Fruit fly (Drosophila melanogaster) whole organism, embryonic: ENCODE results near the gene CG6966.

ENCODE experiments used
- Atf6 ChIP-seq: fragments of 200-800 bp; sonication (Bioruptor generic); IDR thresholded peaks from 2 replicates; pipeline ENCODE4 v1.3.6; 2022; ENCODE audit warnings: missing biosample characterization, missing genetic modification characterization
- CG10654 ChIP-seq: fragments of 200-800 bp; sonication (Bioruptor generic); optimal IDR thresholded peaks from 2 replicates; lab custom pipeline; 2016; ENCODE audit warnings: missing biosample characterization, missing genetic modification characterization
- CG10979 ChIP-seq: fragments of 200-800 bp; sonication (Bioruptor generic); optimal IDR thresholded peaks from 2 replicates; lab custom pipeline; 2018; ENCODE audit warnings: missing biosample characterization, mild to moderate bottlenecking, missing genetic modification characterization, moderate library complexity
- CG11723 ChIP-seq: fragments of 200-800 bp; sonication (Bioruptor generic); optimal IDR thresholded peaks from 2 replicates; lab custom pipeline; 2017; ENCODE audit warnings: missing biosample characterization, mild to moderate bottlenecking, missing genetic modification characterization
- CG1233 ChIP-seq: fragments of 200-800 bp; sonication (Bioruptor generic); optimal IDR thresholded peaks from 4 replicates; lab custom pipeline; 2018; ENCODE audit warnings: missing biosample characterization, mild to moderate bottlenecking, missing genetic modification characterization
- CG13123 ChIP-seq: fragments of 200-800 bp; sonication (Bioruptor generic); optimal IDR thresholded peaks from 2 replicates; lab custom pipeline; 2016; ENCODE audit warnings: missing biosample characterization, missing genetic modification characterization
- CG13424 ChIP-seq: fragments of 200-800 bp; sonication (Bioruptor generic); optimal IDR thresholded peaks from 2 replicates; lab custom pipeline; 2019; ENCODE audit warnings: missing biosample characterization, mild to moderate bottlenecking, missing genetic modification characterization, moderate library complexity
- CG1603 ChIP-seq: fragments of 200-800 bp; sonication (Bioruptor generic); optimal IDR thresholded peaks from 2 replicates; lab custom pipeline; 2019; ENCODE audit warnings: missing biosample characterization, mild to moderate bottlenecking, missing genetic modification characterization, moderate library complexity
- CG17359 ChIP-seq: fragments of 200-800 bp; sonication (Bioruptor generic); optimal IDR thresholded peaks from 3 replicates; lab custom pipeline; 2018; ENCODE audit warnings: missing biosample characterization, mild to moderate bottlenecking, missing genetic modification characterization, moderate library complexity
- CG17385 ChIP-seq: fragments of 200-800 bp; sonication (Bioruptor generic); optimal IDR thresholded peaks from 3 replicates; lab custom pipeline; 2018; ENCODE audit warnings: missing biosample characterization, mild to moderate bottlenecking, missing genetic modification characterization
- CG18262 ChIP-seq: fragments of 200-800 bp; optimal IDR thresholded peaks from 3 replicates; lab custom pipeline; 2019; ENCODE audit warnings: missing biosample characterization, mild to moderate bottlenecking, missing genetic modification characterization, moderate library complexity
- CG18764 ChIP-seq: fragments of 200-800 bp; sonication (Bioruptor generic); optimal IDR thresholded peaks from 3 replicates; lab custom pipeline; 2016; ENCODE audit warnings: missing biosample characterization, missing genetic modification characterization
- CG2712 ChIP-seq: fragments of 200-800 bp; optimal IDR thresholded peaks from 3 replicates; lab custom pipeline; 2019; ENCODE audit warnings: missing biosample characterization, mild to moderate bottlenecking, missing genetic modification characterization, moderate library complexity
- CG31441 ChIP-seq: fragments of 200-800 bp; sonication (Bioruptor generic); IDR thresholded peaks from 2 replicates; pipeline ENCODE4 v1.3.6; 2022; ENCODE audit warnings: missing biosample characterization, missing genetic modification characterization
- CG32767 ChIP-seq: fragments of 200-800 bp; sonication (Bioruptor generic); IDR thresholded peaks from 2 replicates; pipeline ENCODE4 v1.3.6; 2022; ENCODE audit warnings: missing biosample characterization, missing genetic modification characterization
- CG4328 ChIP-seq: fragments of 200-800 bp; sonication (Bioruptor generic); optimal IDR thresholded peaks from 3 replicates; lab custom pipeline; 2017; ENCODE audit warnings: missing biosample characterization, missing genetic modification reagents, missing genetic modification characterization
- CG4424 ChIP-seq: fragments of 200-800 bp; sonication (Bioruptor generic); optimal IDR thresholded peaks from 3 replicates; lab custom pipeline; 2016; ENCODE audit warnings: missing biosample characterization, missing genetic modification characterization
- CG4617 ChIP-seq: fragments of 200-800 bp; sonication (Bioruptor generic); optimal IDR thresholded peaks from 3 replicates; lab custom pipeline; 2016; ENCODE audit warnings: missing biosample characterization, missing genetic modification characterization, borderline replicate concordance
- CG6654 ChIP-seq: fragments of 200-800 bp; sonication (Bioruptor generic); optimal IDR thresholded peaks from 2 replicates; lab custom pipeline; 2017; ENCODE audit warnings: missing biosample characterization, mild to moderate bottlenecking, missing genetic modification characterization
- CG7556 ChIP-seq: fragments of 200-800 bp; sonication (Bioruptor generic); optimal IDR thresholded peaks from 2 replicates; lab custom pipeline; 2017; ENCODE audit warnings: missing biosample characterization, mild to moderate bottlenecking, missing genetic modification characterization
- CG8359 ChIP-seq: fragments of 200-800 bp; sonication (Bioruptor generic); optimal IDR thresholded peaks from 2 replicates; lab custom pipeline; 2017; ENCODE audit warnings: missing biosample characterization, mild to moderate bottlenecking, missing genetic modification characterization, borderline replicate concordance
- Camta ChIP-seq: fragments of 200-800 bp; sonication (Bioruptor generic); optimal IDR thresholded peaks from 2 replicates; lab custom pipeline; 2016; ENCODE audit warnings: missing biosample characterization, missing genetic modification characterization
- D19A ChIP-seq: fragments of 200-800 bp; optimal IDR thresholded peaks from 3 replicates; lab custom pipeline; 2019; ENCODE audit warnings: missing biosample characterization, mild to moderate bottlenecking, missing genetic modification characterization, moderate library complexity
- D19B ChIP-seq: fragments of 200-800 bp; sonication (Bioruptor generic); optimal IDR thresholded peaks from 2 replicates; lab custom pipeline; 2017; ENCODE audit warnings: missing biosample characterization, mild to moderate bottlenecking, missing genetic modification characterization
- Dref ChIP-seq: fragments of 200-800 bp; sonication (Bioruptor generic); IDR thresholded peaks from 2 replicates; pipeline ENCODE4 v1.3.6; 2022; ENCODE audit warnings: missing biosample characterization, missing genetic modification characterization
- HLHmδ ChIP-seq: fragments of 200-800 bp; sonication (Bioruptor generic); optimal IDR thresholded peaks from 2 replicates; lab custom pipeline; 2018; ENCODE audit warnings: missing biosample characterization, mild to moderate bottlenecking, missing genetic modification characterization, moderate library complexity
- Hr51 ChIP-seq, 2 experiments: fragments of 200-800 bp; sonication (Bioruptor generic); optimal IDR thresholded peaks; 2 replicates in 1 of 2; 3 replicates in 1 of 2; lab custom pipeline; 2016 to 2018; ENCODE audit warnings: missing biosample characterization in 2 of 2, missing genetic modification characterization in 2 of 2, mild to moderate bottlenecking in 1 of 2, moderate library complexity in 1 of 2
- Lpt ChIP-seq: fragments of >200 bp; optimal IDR thresholded peaks from 2 replicates; lab custom pipeline; 2018; ENCODE audit warnings: missing biosample characterization, missing genetic modification characterization
- Neu2 ChIP-seq: fragments of 200-800 bp; sonication (Bioruptor generic); optimal IDR thresholded peaks from 3 replicates; lab custom pipeline; 2016; ENCODE audit warnings: missing biosample characterization, missing genetic modification characterization, borderline replicate concordance
- Oli ChIP-seq: fragments of 200-800 bp; sonication (Bioruptor generic); optimal IDR thresholded peaks from 2 replicates; lab custom pipeline; 2018; ENCODE audit warnings: missing biosample characterization, mild to moderate bottlenecking, missing genetic modification characterization, moderate library complexity
- PHDP ChIP-seq: fragments of 200-800 bp; sonication (Bioruptor generic); optimal IDR thresholded peaks from 3 replicates; lab custom pipeline; 2018; ENCODE audit warnings: missing biosample characterization, mild to moderate bottlenecking, missing genetic modification characterization, moderate library complexity
- Six4 ChIP-seq: fragments of 200-800 bp; sonication (Bioruptor generic); optimal IDR thresholded peaks from 2 replicates; lab custom pipeline; 2016; ENCODE audit warnings: missing biosample characterization, missing genetic modification characterization
- Sox102F ChIP-seq: fragments of 200-800 bp; sonication (Bioruptor generic); optimal IDR thresholded peaks from 2 replicates; lab custom pipeline; 2018; ENCODE audit warnings: missing biosample characterization, mild to moderate bottlenecking, missing genetic modification characterization, moderate library complexity
- Xbp1 ChIP-seq: fragments of 200-800 bp; sonication (Bioruptor generic); optimal IDR thresholded peaks from 3 replicates; lab custom pipeline; 2016; ENCODE audit warnings: missing biosample characterization, mild to moderate bottlenecking, missing genetic modification characterization
- YL-1 ChIP-seq: fragments of 200-800 bp; sonication (Bioruptor generic); optimal IDR thresholded peaks from 3 replicates; lab custom pipeline; 2017; ENCODE audit warnings: missing biosample characterization, mild to moderate bottlenecking, missing genetic modification characterization
- bcd ChIP-seq: fragments of 200-800 bp; sonication (Bioruptor generic); optimal IDR thresholded peaks from 2 replicates; lab custom pipeline; 2017; ENCODE audit warnings: missing biosample characterization, mild to moderate bottlenecking, missing genetic modification characterization
- bowl ChIP-seq: fragments of 200-800 bp; sonication (Bioruptor generic); IDR thresholded peaks from 2 replicates; pipeline ENCODE4 v1.3.6; 2022; ENCODE audit warnings: missing biosample characterization, missing genetic modification characterization
- btn ChIP-seq: fragments of 200-800 bp; sonication (Bioruptor generic); optimal IDR thresholded peaks from 2 replicates; lab custom pipeline; 2016; ENCODE audit warnings: missing biosample characterization, missing genetic modification characterization
- croc ChIP-seq: fragments of 200-800 bp; sonication (Bioruptor generic); conservative IDR thresholded peaks from 3 replicates; pipeline ENCODE4 v1.3.6; 2022; ENCODE audit warnings: missing biosample characterization, missing genetic modification characterization
- dpn ChIP-seq, 2 experiments: fragments of 200-800 bp; sonication (Bioruptor generic); optimal IDR thresholded peaks; 3 replicates each; lab custom pipeline; 2016; ENCODE audit warnings: missing biosample characterization in 2 of 2, missing genetic modification characterization in 2 of 2
- exex ChIP-seq: fragments of 200-800 bp; sonication (Bioruptor generic); optimal IDR thresholded peaks from 4 replicates; lab custom pipeline; 2018; ENCODE audit warnings: missing biosample characterization, mild to moderate bottlenecking, missing genetic modification characterization, moderate library complexity
- ham ChIP-seq: fragments of 200-800 bp; sonication (Bioruptor generic); IDR thresholded peaks from 2 replicates; pipeline ENCODE4 v1.3.6; 2022; ENCODE audit warnings: missing biosample characterization, missing genetic modification characterization
- ken ChIP-seq: fragments of 200-800 bp; sonication (Bioruptor generic); IDR thresholded peaks from 3 replicates; pipeline ENCODE4 v1.3.6; 2022; ENCODE audit warnings: missing biosample characterization, missing genetic modification characterization
- salm ChIP-seq: fragments of 200-800 bp; sonication (Bioruptor generic); optimal IDR thresholded peaks from 2 replicates; lab custom pipeline; 2018; ENCODE audit warnings: missing biosample characterization, mild to moderate bottlenecking, missing genetic modification characterization
- sens ChIP-seq: fragments of 200-800 bp; sonication (Bioruptor generic); peaks from one replicate; lab custom pipeline; 2016; ENCODE audit warnings: missing biosample characterization, missing genetic modification characterization
- sob ChIP-seq: fragments of 200-800 bp; sonication (Bioruptor generic); IDR thresholded peaks from 2 replicates; pipeline ENCODE4 v1.3.6; 2022; ENCODE audit warnings: missing biosample characterization, missing genetic modification characterization
- sug ChIP-seq: fragments of 200-800 bp; optimal IDR thresholded peaks from 2 replicates; lab custom pipeline; 2019; ENCODE audit warnings: missing biosample characterization, mild to moderate bottlenecking, missing genetic modification characterization, moderate library complexity
- trem ChIP-seq: fragments of 200-800 bp; optimal IDR thresholded peaks from 3 replicates; lab custom pipeline; 2019; ENCODE audit warnings: missing biosample characterization, mild to moderate bottlenecking, missing genetic modification characterization, moderate library complexity
- usp ChIP-seq: fragments of >200 bp; optimal IDR thresholded peaks from 2 replicates; lab custom pipeline; 2017; ENCODE audit warnings: missing biosample characterization, missing genetic modification characterization
- z ChIP-seq: fragments of 200-800 bp; sonication (Bioruptor generic); IDR thresholded peaks from 3 replicates; pipeline ENCODE4 v1.3.6; 2022; ENCODE audit warnings: missing biosample characterization, missing genetic modification characterization

CG6966 gene

DNA sequence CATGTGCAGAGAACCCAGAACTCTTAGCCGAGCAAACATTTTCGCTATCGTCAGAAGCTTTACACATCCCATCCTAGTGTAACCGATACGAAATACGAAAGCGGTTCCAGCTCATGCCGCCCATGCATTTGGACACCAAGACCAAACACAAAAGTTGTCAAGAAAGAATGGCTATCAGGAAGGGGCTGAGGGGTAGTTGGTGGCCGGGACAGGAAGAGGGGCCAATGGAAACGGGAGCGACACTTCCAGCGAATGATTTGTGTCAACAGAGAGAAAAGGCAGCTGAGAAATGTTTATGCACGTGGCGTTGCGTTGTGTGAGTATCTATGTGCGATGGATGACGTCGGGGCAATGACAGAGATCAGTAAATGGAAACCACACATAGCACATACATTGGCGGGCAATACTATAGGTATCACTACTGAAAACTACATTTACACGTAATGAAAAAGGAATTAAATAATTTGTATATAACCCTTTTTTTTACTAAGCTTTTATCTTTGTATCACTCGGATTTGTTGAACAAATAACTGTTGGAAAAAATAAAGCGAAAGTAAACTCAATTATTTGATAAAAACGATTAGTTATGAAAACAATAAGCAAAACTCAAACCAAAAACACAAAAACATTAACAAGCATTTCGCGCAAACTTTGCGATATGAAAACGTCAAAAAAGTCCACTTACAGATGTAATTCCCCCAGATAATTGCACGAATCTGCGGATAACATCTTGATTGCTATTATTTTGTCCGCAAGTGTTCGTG is 19.2 kb upstream of the CG6966 start (continued):
- TF ChIP-seq CG2712 (tag; lab: Kevin White, UChicago): peak; percentile 62
- no peak for TF ChIP-seq sug (tag; lab: Kevin White, UChicago)
- TF ChIP-seq CG11723 (GFP tag; lab: Kevin White, UChicago): no peak
- peak; percentile 24 for TF ChIP-seq Xbp1 (GFP tag; lab: Kevin White, UChicago)
- peak; percentile 4 for TF ChIP-seq CG10654 (GFP tag; lab: Kevin White, UChicago)
- TF ChIP-seq PHDP: peak; percentile 14
- TF ChIP-seq CG8359: peak; percentile 16
- TF ChIP-seq exex (tag; lab: Kevin White, UChicago): no peak
- TF ChIP-seq salm (tag; lab: Kevin White, UChicago): no peak
- TF ChIP-seq usp: no peak
- TF ChIP-seq CG18764: no peak
- TF ChIP-seq Atf6 (GFP tag; lab: Robert Waterston, UW): no peak
- TF ChIP-seq sob: no peak
- TF ChIP-seq HLHmδ (GFP tag; lab: Kevin White, UChicago): no peak
- peak; percentile 55 for TF ChIP-seq CG1233 (GFP tag; lab: Kevin White, UChicago)
- TF ChIP-seq Neu2: no peak
- no peak for TF ChIP-seq D19B (GFP tag; lab: Kevin White, UChicago)
- TF ChIP-seq btn (GFP tag; lab: Kevin White, UChicago): no peak
- no peak for TF ChIP-seq CG1603 (tag; lab: Kevin White, UChicago)
- TF ChIP-seq CG17385 (GFP tag; lab: Kevin White, UChicago): peak; percentile 6
- peak; percentile 70 for TF ChIP-seq CG10979 (tag; lab: Kevin White, UChicago)
- no peak for TF ChIP-seq YL-1
- no peak for TF ChIP-seq Lpt
- no peak for TF ChIP-seq ham (GFP tag; lab: Robert Waterston, UW)
- TF ChIP-seq sens (GFP tag; lab: Kevin White, UChicago): peak; percentile 84
- TF ChIP-seq Six4 (GFP tag; lab: Kevin White, UChicago): peak; percentile 18
- TF ChIP-seq bowl: no peak
- TF ChIP-seq CG18262 (tag; lab: Kevin White, UChicago): peak; percentile 76
- peak; percentile 60 for TF ChIP-seq Sox102F (GFP tag; lab: Kevin White, UChicago)
- TF ChIP-seq trem (tag; lab: Kevin White, UChicago): peak; percentile 3
- TF ChIP-seq CG17359: peak; percentile 41
- no peak for TF ChIP-seq ken
- no peak for TF ChIP-seq CG32767 (GFP tag; lab: Robert Waterston, UW)
- TF ChIP-seq z (GFP tag; lab: Robert Waterston, UW): no peak
- TF ChIP-seq CG6654 (GFP tag; lab: Kevin White, UChicago): peak; percentile 31
- TF ChIP-seq CG31441 (GFP tag; lab: Robert Waterston, UW): peak; percentile 71
- peak; percentile 43 for TF ChIP-seq bcd (GFP tag; lab: Kevin White, UChicago)
- peak; percentile 54 for TF ChIP-seq D19A (tag; lab: Kevin White, UChicago)
- peak in 1 of 2 experiments; percentile 9 for TF ChIP-seq dpn (GFP tag; optimal IDR thresholded peaks at IDR 0.05; lab: Kevin White, UChicago)
- peak; percentile 35 for TF ChIP-seq CG13424 (tag; lab: Kevin White, UChicago)
- TF ChIP-seq Camta (GFP tag; lab: Kevin White, UChicago): peak; percentile 29
- no peak for TF ChIP-seq CG13123 (GFP tag; lab: Kevin White, UChicago)
- TF ChIP-seq Hr51 (GFP tag; optimal IDR thresholded peaks at IDR 0.05; lab: Kevin White, UChicago): peak in 1 of 2 experiments; percentile 60
- TF ChIP-seq CG4617 (GFP tag; lab: Kevin White, UChicago): no peak
- TF ChIP-seq croc (GFP tag; lab: Robert Waterston, UW): peak; percentile 28; the same call in 1 of the 3 replicates
- TF ChIP-seq CG7556 (GFP tag; lab: Kevin White, UChicago): peak; percentile 61
- TF ChIP-seq Oli (tag; lab: Kevin White, UChicago): peak; percentile 53
- peak; percentile 45 for TF ChIP-seq CG4424 (GFP tag; lab: Kevin White, UChicago)
- no peak for TF ChIP-seq Dref (GFP tag; lab: Robert Waterston, UW)
- TF ChIP-seq CG4328 (GFP tag; lab: Kevin White, UChicago): no peak
